Fruit fly (Drosophila melanogaster) whole organism, pupa: ENCODE measurements around the gene sa.

Experiments
- CG10348 ChIP-seq: fragments of 200-800 bp; sonication (Bioruptor generic); IDR thresholded peaks from 2 replicates; pipeline ENCODE4 v1.3.6; 2022; ENCODE audit warnings: missing biosample characterization, missing genetic modification characterization
- CG12605 ChIP-seq: fragments of 200-800 bp; sonication (Bioruptor generic); IDR thresholded peaks from 2 replicates; pipeline ENCODE4 v1.3.6; 2022; ENCODE audit warnings: missing biosample characterization, missing genetic modification characterization
- CG13204 ChIP-seq: fragments of 200-800 bp; sonication (Bioruptor generic); optimal IDR thresholded peaks from 2 replicates; lab custom pipeline; 2018; ENCODE audit warnings: missing biosample characterization, mild to moderate bottlenecking, missing genetic modification characterization, moderate library complexity
- CG14655 ChIP-seq: fragments of 200-800 bp; sonication (Bioruptor generic); optimal IDR thresholded peaks from 3 replicates; lab custom pipeline; 2017; ENCODE audit warnings: mild to moderate bottlenecking, missing biosample characterization, missing genetic modification reagents, missing genetic modification characterization
- CG15710 ChIP-seq: fragments of 200-800 bp; sonication (Bioruptor generic); optimal IDR thresholded peaks from 2 replicates; lab custom pipeline; 2018; ENCODE audit warnings: missing biosample characterization, mild to moderate bottlenecking, missing genetic modification characterization, moderate library complexity
- CG17806 ChIP-seq: fragments of 200-800 bp; sonication (Bioruptor generic); optimal IDR thresholded peaks from 2 replicates; lab custom pipeline; 2018; ENCODE audit warnings: missing biosample characterization, mild to moderate bottlenecking, missing genetic modification characterization, moderate library complexity
- CG32121 ChIP-seq: fragments of 200-800 bp; sonication (Bioruptor generic); IDR thresholded peaks from 2 replicates; pipeline ENCODE4 v1.3.6; 2022; ENCODE audit warnings: missing biosample characterization, missing genetic modification characterization
- CG34367 ChIP-seq: fragments of 200-800 bp; sonication (Bioruptor generic); optimal IDR thresholded peaks from 2 replicates; lab custom pipeline; 2018; ENCODE audit warnings: missing biosample characterization, mild to moderate bottlenecking, missing genetic modification characterization
- CG4496 ChIP-seq: fragments of 200-800 bp; sonication (Bioruptor generic); IDR thresholded peaks from 3 replicates; pipeline ENCODE4 v1.3.6; 2022; ENCODE audit warnings: missing biosample characterization, missing genetic modification characterization
- CG8159 ChIP-seq: fragments of 200-800 bp; sonication (Bioruptor generic); optimal IDR thresholded peaks from 3 replicates; lab custom pipeline; 2018; ENCODE audit warnings: missing biosample characterization, mild to moderate bottlenecking, missing genetic modification characterization, moderate library complexity
- CG8301 ChIP-seq: fragments of 200-800 bp; sonication (Bioruptor generic); optimal IDR thresholded peaks from 2 replicates; lab custom pipeline; 2018; ENCODE audit warnings: missing biosample characterization, mild to moderate bottlenecking, missing genetic modification characterization
- CG9948 ChIP-seq: fragments of 200-800 bp; sonication (Bioruptor generic); optimal IDR thresholded peaks from 2 replicates; lab custom pipeline; 2018; ENCODE audit warnings: missing biosample characterization, mild to moderate bottlenecking, missing genetic modification characterization, moderate library complexity
- D1 ChIP-seq: fragments of 200-800 bp; sonication (Bioruptor generic); optimal IDR thresholded peaks from 2 replicates; lab custom pipeline; 2018; ENCODE audit warnings: missing biosample characterization, mild to moderate bottlenecking, missing genetic modification characterization, moderate library complexity
- EcR ChIP-seq: fragments of 200-800 bp; sonication (Bioruptor generic); optimal IDR thresholded peaks from 3 replicates; lab custom pipeline; 2019; ENCODE audit warnings: missing biosample characterization, missing genetic modification characterization, mild to moderate bottlenecking, moderate library complexity, missing genetic modification reagents
- Ets98B ChIP-seq: fragments of 200-800 bp; sonication (Bioruptor generic); IDR thresholded peaks from 2 replicates; pipeline ENCODE4 v1.3.6; 2022; ENCODE audit warnings: missing biosample characterization, missing genetic modification characterization
- Pif1A ChIP-seq: fragments of 200-800 bp; sonication (Bioruptor generic); optimal IDR thresholded peaks from 3 replicates; lab custom pipeline; 2016; ENCODE audit warnings: missing biosample characterization, missing genetic modification characterization
- Pif1B ChIP-seq: fragments of 200-800 bp; sonication (Bioruptor generic); optimal IDR thresholded peaks from 3 replicates; lab custom pipeline; 2016; ENCODE audit warnings: missing biosample characterization, missing genetic modification characterization
- Snoo ChIP-seq: fragments of 200-800 bp; sonication (Bioruptor generic); optimal IDR thresholded peaks from 3 replicates; lab custom pipeline; 2017; ENCODE audit warnings: missing biosample characterization, mild to moderate bottlenecking, missing genetic modification characterization, inconsistent platforms
- fd96Ca ChIP-seq: fragments of 200-800 bp; sonication (Bioruptor generic); IDR thresholded peaks from 3 replicates; pipeline ENCODE4 v1.3.6; 2022; ENCODE audit warnings: missing biosample characterization, missing genetic modification characterization
- gl ChIP-seq: fragments of 200-800 bp; sonication (Bioruptor generic); optimal IDR thresholded peaks from 2 replicates; lab custom pipeline; 2018; ENCODE audit warnings: missing biosample characterization, mild to moderate bottlenecking, missing genetic modification characterization
- rn ChIP-seq: fragments of 200-800 bp; sonication (Bioruptor generic); IDR thresholded peaks from 2 replicates; pipeline ENCODE4 v1.3.6; 2022; ENCODE audit warnings: missing biosample characterization, missing genetic modification characterization

The sa gene

dm6 chr3L:21417884-21418536 is 11.5 kb upstream of the sa start:
- TF ChIP-seq CG34367 (peak; percentile 56), Pif1B (GFP tag; lab: Kevin White, UChicago) (peak; percentile 65), CG17806 (tag; lab: Kevin White, UChicago) (no peak), Pif1A (GFP tag; lab: Kevin White, UChicago) (peak; percentile 69), CG8301 (peak; percentile 79), CG15710 (tag; lab: Kevin White, UChicago) (peak; percentile 79), CG8159 (peak; percentile 84), Ets98B (GFP tag; lab: Robert Waterston, UW) (peak; percentile 16; the same call in 1 of the 2 replicates), CG9948 (tag; lab: Kevin White, UChicago) (peak; percentile 73), gl (tag; lab: Kevin White, UChicago) (no peak), CG12605 (GFP tag; lab: Robert Waterston, UW) (no peak), CG13204 (GFP tag; lab: Kevin White, UChicago) (peak; percentile 26), EcR (GFP tag; lab: Kevin White, UChicago) (no peak), D1 (tag; lab: Kevin White, UChicago) (peak; percentile 20), fd96Ca (GFP tag; lab: Robert Waterston, UW) (0 out of 3 replicates have a peak, but pooled peaks have one; percentile 37), CG10348 (GFP tag; lab: Robert Waterston, UW) (no peak), rn (GFP tag; lab: Robert Waterston, UW) (no peak), CG14655 (GFP tag; lab: Kevin White, UChicago) (peak; percentile 84), CG4496 (GFP tag; lab: Robert Waterston, UW) (0 out of 3 replicates have a peak, but pooled peaks have one; percentile 28), Snoo (tag; lab: Kevin White, UChicago) (no peak), CG32121 (GFP tag; lab: Robert Waterston, UW) (peak; percentile 47)

DNA sequence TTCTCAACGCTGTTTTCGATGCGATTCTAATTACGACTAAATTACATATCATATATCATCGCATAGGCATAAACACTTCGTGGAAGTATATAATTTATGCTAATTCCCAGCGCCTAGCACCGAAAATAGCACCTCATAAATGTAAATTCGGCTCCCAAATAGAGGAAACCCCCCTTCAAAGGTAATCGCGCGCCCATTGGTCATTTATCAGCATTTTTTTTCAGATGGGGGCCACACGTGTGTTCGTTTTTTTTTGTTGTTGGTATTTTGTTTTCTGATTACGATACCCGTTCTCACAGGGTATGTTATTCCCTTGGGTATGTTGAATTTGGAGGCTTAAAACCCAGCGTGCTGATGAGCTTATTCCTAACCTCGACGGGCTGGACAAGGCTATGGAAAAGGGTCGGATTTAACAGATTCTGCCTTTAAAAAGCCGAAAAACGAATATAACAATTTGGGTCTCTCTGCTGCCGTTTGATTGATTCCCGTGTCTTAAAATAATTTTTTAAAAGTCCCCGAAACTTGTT is 10.4 kb upstream of the sa start:
- no peak for TF ChIP-seq CG12605 (GFP tag; lab: Robert Waterston, UW)
- TF ChIP-seq, all 21 proteins: peak for 0

DNA sequence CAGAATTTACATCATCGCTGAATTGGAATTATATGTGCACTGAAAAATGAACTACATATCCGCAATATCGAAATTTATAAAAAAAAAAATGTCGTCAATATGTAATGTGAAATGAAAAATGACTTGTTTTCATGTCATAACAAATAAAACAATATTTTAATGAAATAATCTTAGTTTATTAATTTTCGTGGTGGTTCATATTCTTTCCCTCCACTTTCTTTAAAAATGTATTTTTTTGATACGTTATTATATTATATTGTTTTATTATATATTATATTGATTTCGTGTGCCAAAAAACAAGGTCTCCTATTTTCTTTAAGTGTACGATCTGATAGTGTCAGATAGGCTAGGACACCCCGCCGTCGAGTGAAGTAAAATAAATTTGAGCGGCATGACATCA is 7.8 kb upstream of the sa start:
- TF ChIP-seq Pif1A (GFP tag; lab: Kevin White, UChicago) (peak; percentile 9), CG4496 (GFP tag; lab: Robert Waterston, UW) (no peak)
- TF ChIP-seq, all 21 proteins: peak for 1

DNA sequence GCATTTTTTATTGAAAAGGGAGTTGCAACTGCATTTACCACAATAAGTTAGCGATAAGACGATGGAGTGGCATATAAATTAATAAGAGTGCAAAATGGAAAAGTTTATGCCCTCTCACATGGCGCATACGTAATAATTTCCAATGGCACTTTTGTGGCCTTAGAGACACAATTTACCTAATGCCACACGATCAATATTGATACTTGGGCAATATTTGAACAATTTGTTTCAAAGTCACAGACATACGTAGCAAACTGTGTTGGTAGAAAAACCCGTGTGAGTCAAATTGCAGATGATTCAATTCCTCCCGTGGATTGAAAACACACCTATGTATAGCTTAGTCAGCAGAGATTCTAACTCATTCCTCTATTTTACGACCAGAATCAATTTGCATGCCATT is 5.6 kb upstream of the sa start:
- TF ChIP-seq Snoo (tag; lab: Kevin White, UChicago) = no peak
- TF ChIP-seq CG9948 (tag; lab: Kevin White, UChicago) = no peak
- no peak for TF ChIP-seq CG32121 (GFP tag; lab: Robert Waterston, UW)
- TF ChIP-seq CG14655 (GFP tag; lab: Kevin White, UChicago) = no peak
- TF ChIP-seq CG34367 = no peak
- TF ChIP-seq CG10348 (GFP tag; lab: Robert Waterston, UW) = no peak
- no peak for TF ChIP-seq CG13204 (GFP tag; lab: Kevin White, UChicago)
- no peak for TF ChIP-seq CG8301
- no peak for TF ChIP-seq rn (GFP tag; lab: Robert Waterston, UW)
- TF ChIP-seq Pif1B (GFP tag; lab: Kevin White, UChicago) = no peak
- no peak for TF ChIP-seq CG8159
- TF ChIP-seq Pif1A (GFP tag; lab: Kevin White, UChicago) = no peak
- TF ChIP-seq, all 21 proteins: peak for 0

DNA sequence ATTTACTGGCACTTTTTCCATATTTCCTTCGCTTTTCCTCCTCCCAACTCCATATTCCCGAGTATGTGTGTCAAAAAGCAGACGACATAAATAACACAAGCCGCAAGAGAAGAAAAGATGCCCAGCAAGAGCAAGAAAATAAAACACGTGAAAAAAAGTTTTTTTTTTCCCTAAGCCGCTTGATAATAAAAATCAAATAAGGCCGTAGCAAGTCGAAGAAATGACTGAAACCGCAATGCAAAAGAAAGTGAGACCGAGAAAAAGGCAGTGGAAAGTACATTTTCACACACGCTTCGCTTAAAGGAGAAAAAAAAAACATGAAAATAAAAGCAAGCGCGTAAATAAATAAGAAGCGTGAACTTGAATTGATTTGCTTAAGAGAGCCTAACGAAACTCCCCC is 4.0 kb downstream of the sa start:
- TF ChIP-seq CG14655 (GFP tag; lab: Kevin White, UChicago) (no peak), fd96Ca (GFP tag; lab: Robert Waterston, UW) (no peak), CG4496 (GFP tag; lab: Robert Waterston, UW) (no peak), CG15710 (tag; lab: Kevin White, UChicago) (no peak), CG17806 (tag; lab: Kevin White, UChicago) (no peak), CG34367 (no peak), CG8301 (no peak)
- TF ChIP-seq, all 21 proteins: peak for 0

DNA sequence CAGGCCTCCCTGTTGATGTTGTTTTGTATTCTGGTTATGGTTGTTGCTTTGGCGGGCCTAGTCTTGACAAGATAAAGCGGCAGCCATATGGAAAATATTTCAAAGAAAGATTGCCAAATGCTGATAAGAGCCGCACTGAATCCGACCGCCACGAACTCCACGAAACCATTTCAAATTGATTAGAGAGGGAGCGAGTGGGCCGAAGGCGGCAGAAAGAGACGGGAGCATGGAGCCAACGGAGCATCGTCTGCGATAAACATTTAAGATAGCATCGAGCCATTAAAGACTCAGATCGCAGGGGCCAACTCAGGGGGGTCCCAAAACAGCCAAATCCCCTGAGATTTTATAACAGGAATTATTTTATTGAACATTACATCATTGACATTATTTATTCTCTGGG is 6.3 kb downstream of the sa start:
- TF ChIP-seq CG17806 (tag; lab: Kevin White, UChicago) (no peak), CG15710 (tag; lab: Kevin White, UChicago) (no peak), EcR (GFP tag; lab: Kevin White, UChicago) (no peak), fd96Ca (GFP tag; lab: Robert Waterston, UW) (no peak), D1 (tag; lab: Kevin White, UChicago) (no peak), CG4496 (GFP tag; lab: Robert Waterston, UW) (no peak), CG8301 (no peak), rn (GFP tag; lab: Robert Waterston, UW) (no peak), CG8159 (no peak), Snoo (tag; lab: Kevin White, UChicago) (no peak), gl (tag; lab: Kevin White, UChicago) (no peak), CG10348 (GFP tag; lab: Robert Waterston, UW) (no peak), CG13204 (GFP tag; lab: Kevin White, UChicago) (no peak), CG9948 (tag; lab: Kevin White, UChicago) (no peak), CG32121 (GFP tag; lab: Robert Waterston, UW) (no peak)
- TF ChIP-seq, all 21 proteins: peak for 0
